Worm (Caenorhabditis elegans) whole organism, L3 larva: Measurements from ENCODE around the gene C30G4.4.

ENCODE experiments used
- ZK546.5 ChIP-seq: sonication (generic microtip); optimal IDR thresholded peaks from 2 replicates; lab custom pipeline; 2017; ENCODE audit warnings: missing biosample characterization, missing genetic modification characterization
- aly-2 ChIP-seq: fragments of 150-350 bp; optimal IDR thresholded peaks from 2 replicates; lab custom pipeline; 2014; ENCODE audit warnings: missing biosample characterization, missing genetic modification characterization
- ama-1 ChIP-seq: fragments of 150-350 bp; optimal IDR thresholded peaks from 2 replicates; lab custom pipeline; 2018
- ceh-16 ChIP-seq: sonication (generic microtip); optimal IDR thresholded peaks from 2 replicates; lab custom pipeline; 2017; ENCODE audit warnings: missing biosample characterization, missing genetic modification characterization
- ceh-82 ChIP-seq: fragments of 150-350 bp; optimal IDR thresholded peaks from 2 replicates; lab custom pipeline; 2014; ENCODE audit warnings: missing biosample characterization, missing genetic modification characterization
- ceh-9 ChIP-seq: sonication (generic microtip); optimal IDR thresholded peaks from 2 replicates; lab custom pipeline; 2018; ENCODE audit warnings: missing biosample characterization, missing genetic modification characterization
- daf-12 ChIP-seq: fragments of 150-350 bp; optimal IDR thresholded peaks from 2 replicates; lab custom pipeline; 2014; ENCODE audit warnings: missing biosample characterization, missing genetic modification reagents, missing genetic modification characterization
- elt-1 ChIP-seq: fragments of 150-350 bp; optimal IDR thresholded peaks from 2 replicates; lab custom pipeline; 2014; ENCODE audit warnings: missing biosample characterization, missing genetic modification characterization
- elt-3 ChIP-seq, 3 experiments: fragments of 150-350 bp in 1 of 3; sonication (generic microtip) in 2 of 3; optimal IDR thresholded peaks; 2 replicates in 2 of 3; 4 replicates in 1 of 3; lab custom pipeline; 2014 to 2017; ENCODE audit warnings: missing biosample characterization in 3 of 3, missing genetic modification characterization in 3 of 3
- fkh-10 ChIP-seq: sonication (generic microtip); optimal IDR thresholded peaks from 2 replicates; lab custom pipeline; 2017; ENCODE audit warnings: missing biosample characterization, missing genetic modification reagents, missing genetic modification characterization
- fos-1 ChIP-seq: fragments of 150-350 bp; optimal IDR thresholded peaks from 2 replicates; lab custom pipeline; 2014; ENCODE audit warnings: missing biosample characterization, missing genetic modification characterization
- hmg-11 ChIP-seq: sonication (generic microtip); optimal IDR thresholded peaks from 2 replicates; lab custom pipeline; 2016; ENCODE audit warnings: missing genetic modification characterization, missing compliant biosample characterization
- jun-1 ChIP-seq: fragments of 150-350 bp; optimal IDR thresholded peaks from 2 replicates; lab custom pipeline; 2014; ENCODE audit warnings: missing biosample characterization, missing genetic modification reagents, missing genetic modification characterization
- lin-15B ChIP-seq: fragments of 150-350 bp; optimal IDR thresholded peaks from 2 replicates; lab custom pipeline; 2014; ENCODE audit warnings: missing biosample characterization, missing genetic modification characterization
- lin-39 ChIP-seq: fragments of 150-350 bp; optimal IDR thresholded peaks from 2 replicates; lab custom pipeline; 2018; ENCODE audit warnings: missing biosample characterization, missing genetic modification reagents, missing genetic modification characterization
- mdl-1 ChIP-seq: fragments of 150-350 bp; optimal IDR thresholded peaks from 2 replicates; lab custom pipeline; 2014; ENCODE audit warnings: missing biosample characterization, missing genetic modification characterization
- mml-1 ChIP-seq: fragments of 150-350 bp; sonication (generic microtip); optimal IDR thresholded peaks from 3 replicates; lab custom pipeline; 2014; ENCODE audit warnings: missing biosample characterization, missing genetic modification characterization
- nfya-1 ChIP-seq: sonication (generic microtip); optimal IDR thresholded peaks from 2 replicates; lab custom pipeline; 2017; ENCODE audit warnings: missing genetic modification characterization, mild to moderate bottlenecking, missing compliant biosample characterization, antibody characterized with exemption, moderate library complexity; ENCODE audit not compliant: insufficient read depth
- nhr-11 ChIP-seq: fragments of 150-350 bp; optimal IDR thresholded peaks from 2 replicates; lab custom pipeline; 2014; ENCODE audit warnings: missing biosample characterization, missing genetic modification characterization
- nhr-23 ChIP-seq: fragments of 150-350 bp; optimal IDR thresholded peaks from 2 replicates; lab custom pipeline; 2014; ENCODE audit warnings: missing biosample characterization, missing genetic modification reagents, missing genetic modification characterization
- nhr-237 ChIP-seq: fragments of 150-350 bp; optimal IDR thresholded peaks from 2 replicates; lab custom pipeline; 2014; ENCODE audit warnings: missing biosample characterization, missing genetic modification characterization
- nhr-43 ChIP-seq: sonication (generic microtip); optimal IDR thresholded peaks from 2 replicates; lab custom pipeline; 2016; ENCODE audit warnings: mild to moderate bottlenecking, missing genetic modification characterization, missing compliant biosample characterization; ENCODE audit not compliant: poor library complexity, severe bottlenecking
- nhr-67 ChIP-seq: fragments of 150-350 bp; optimal IDR thresholded peaks from 2 replicates; lab custom pipeline; 2014; ENCODE audit warnings: missing biosample characterization, missing genetic modification characterization
- nhr-76 ChIP-seq: fragments of 150-350 bp; sonication (generic microtip); optimal IDR thresholded peaks from 5 replicates; lab custom pipeline; 2014; ENCODE audit warnings: missing biosample characterization, missing genetic modification characterization
- nhr-77 ChIP-seq: fragments of 150-350 bp; optimal IDR thresholded peaks from 2 replicates; lab custom pipeline; 2014; ENCODE audit warnings: missing biosample characterization, missing genetic modification characterization
- pha-4 ChIP-seq: fragments of 150-350 bp; optimal IDR thresholded peaks from 2 replicates; lab custom pipeline; 2014; ENCODE audit warnings: missing biosample characterization, missing genetic modification reagents, missing genetic modification characterization
- snpc-4 ChIP-seq: fragments of 150-350 bp; optimal IDR thresholded peaks from 2 replicates; lab custom pipeline; 2014; ENCODE audit warnings: missing biosample characterization, missing genetic modification characterization
- tbx-2 ChIP-seq: sonication (generic microtip); optimal IDR thresholded peaks from 2 replicates; lab custom pipeline; 2016; ENCODE audit warnings: mild to moderate bottlenecking, missing genetic modification characterization, missing compliant biosample characterization
- unc-39 ChIP-seq: sonication (generic microtip); optimal IDR thresholded peaks from 4 replicates; lab custom pipeline; 2017; ENCODE audit warnings: missing biosample characterization, missing genetic modification characterization
- unc-62 ChIP-seq: fragments of 150-350 bp; sonication (generic microtip); optimal IDR thresholded peaks from 4 replicates; lab custom pipeline; 2014; ENCODE audit warnings: missing biosample characterization, missing genetic modification reagents, missing genetic modification characterization
- zag-1 ChIP-seq: fragments of 150-350 bp; optimal IDR thresholded peaks from 2 replicates; lab custom pipeline; 2014; ENCODE audit warnings: missing biosample characterization, missing genetic modification characterization
- ztf-11 ChIP-seq: fragments of 150-350 bp; optimal IDR thresholded peaks from 2 replicates; lab custom pipeline; 2014; ENCODE audit warnings: missing biosample characterization, missing genetic modification characterization
- ztf-4 ChIP-seq: fragments of 150-350 bp; optimal IDR thresholded peaks from 2 replicates; lab custom pipeline; 2014; ENCODE audit warnings: missing biosample characterization, missing genetic modification characterization

Gene C30G4.4

DNA sequence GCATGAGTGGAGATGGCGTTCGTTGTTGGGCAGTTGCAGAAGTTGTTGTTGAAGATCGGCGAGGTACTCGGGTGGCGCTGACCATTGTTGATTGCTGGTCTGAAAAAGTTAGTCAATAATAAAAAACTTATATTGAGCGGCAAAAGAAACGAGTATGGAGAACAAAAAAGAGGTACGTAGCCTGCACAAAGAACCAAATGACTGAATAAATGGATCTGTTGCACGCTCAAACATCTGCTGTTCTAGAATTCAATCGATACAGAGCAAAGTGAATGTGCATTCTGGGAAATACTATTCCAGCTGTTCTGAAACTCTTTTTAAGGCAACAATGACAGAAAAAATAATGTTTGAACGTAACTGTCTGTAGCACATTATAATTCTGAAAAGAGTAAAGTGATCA lies 28.7 kb upstream of the C30G4.4 start, which contains the start of gene lido-2:
Gene lido-2 (minus strand): TSS at position 101 of the 400 bp plus-strand sequence.
- TF ChIP-seq tbx-2 (tag; lab: Kevin White, UChicago) (no peak), nhr-237 (no peak), zag-1 (tag; lab: Kevin White, UChicago) (no peak), pha-4 (no peak), ceh-9 (tag; lab: Kevin White, UChicago) (no peak), nhr-43 (tag; lab: Kevin White, UChicago) (no peak), ztf-11 (tag; lab: Kevin White, UChicago) (no peak), lin-15B (tag; lab: Kevin White, UChicago) (no peak), elt-3 (tag; optimal IDR thresholded peaks at IDR 0.05; lab: Kevin White, UChicago) (no peak), ceh-82 (tag; lab: Kevin White, UChicago) (no peak), nhr-77 (tag; lab: Kevin White, UChicago) (no peak), nhr-23 (no peak), nfya-1 (tag; lab: Kevin White, UChicago) (no peak), ZK546.5 (tag; lab: Kevin White, UChicago) (no peak), nhr-67 (tag; lab: Kevin White, UChicago) (no peak), unc-62 (GFP tag; lab: Kevin White, UChicago) (no peak), unc-39 (no peak), hmg-11 (tag; lab: Kevin White, UChicago) (no peak), jun-1 (no peak), fos-1 (tag; lab: Kevin White, UChicago) (no peak)

DNA sequence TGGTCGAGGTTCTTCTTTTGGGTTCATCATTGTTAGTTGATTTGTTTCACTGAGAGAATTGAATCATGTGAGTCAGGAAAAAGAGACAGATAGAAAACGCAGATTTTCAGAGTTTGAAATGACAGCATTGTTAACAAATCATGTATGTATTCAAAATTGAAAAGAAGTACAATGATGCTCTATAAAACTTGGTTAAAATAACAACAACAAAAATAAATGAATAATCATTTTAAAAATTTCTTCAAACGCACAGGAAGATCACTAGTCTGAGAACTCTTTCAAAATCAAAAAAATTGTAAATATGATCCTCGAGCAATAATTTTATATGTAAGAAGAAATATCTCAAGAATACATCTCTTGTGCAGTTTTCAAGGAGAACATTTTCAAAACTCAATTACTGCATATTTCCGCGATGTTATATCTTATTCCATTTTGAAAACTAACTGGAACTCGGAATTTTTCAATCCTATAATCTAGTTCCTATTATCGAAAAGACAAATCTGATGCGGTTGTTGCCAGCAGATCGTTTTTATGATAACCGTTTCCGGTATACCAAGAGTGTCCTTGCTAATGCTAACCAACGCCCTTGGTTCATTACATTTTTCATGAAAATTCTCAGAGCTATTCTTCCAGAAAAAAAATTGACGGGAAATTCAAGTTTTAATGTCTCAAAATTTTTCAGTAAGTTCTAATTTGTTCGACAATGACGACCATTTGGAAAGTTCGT lies 24.7 kb upstream of the C30G4.4 start, which contains the start of gene lido-1:
Gene lido-1 (minus strand): TSS at position 51 of the 727 bp plus-strand sequence.
- TF ChIP-seq elt-1 (peak; percentile 66), fkh-10 (no peak), snpc-4 (no peak)

DNA sequence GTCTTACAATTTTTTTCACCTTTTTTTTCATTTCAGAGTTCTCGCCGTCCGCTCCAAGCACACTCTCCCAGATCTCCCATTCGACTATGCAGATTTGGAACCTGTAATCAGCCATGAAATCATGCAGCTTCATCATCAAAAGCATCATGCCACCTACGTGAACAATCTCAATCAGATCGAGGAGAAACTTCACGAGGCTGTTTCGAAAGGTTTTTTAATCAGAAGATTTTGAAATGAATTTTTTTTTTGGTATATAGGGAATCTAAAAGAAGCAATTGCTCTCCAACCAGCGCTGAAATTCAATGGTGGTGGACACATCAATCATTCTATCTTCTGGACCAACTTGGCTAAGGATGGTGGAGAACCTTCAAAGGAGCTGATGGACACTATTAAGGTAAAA lies 21.2 kb upstream of the C30G4.4 start, which contains the start of gene C08A9.3:
Gene C08A9.3 (minus strand): TSS at position 101 of the 400 bp plus-strand sequence.
- no peak for TF ChIP-seq nhr-76 (tag; lab: Kevin White, UChicago)
- no peak for TF ChIP-seq daf-12 (tag; lab: Kevin White, UChicago)
- no peak for TF ChIP-seq hmg-11 (tag; lab: Kevin White, UChicago)
- no peak for TF ChIP-seq ceh-9 (tag; lab: Kevin White, UChicago)
- TF ChIP-seq fos-1 (tag; lab: Kevin White, UChicago): no peak
- no peak for TF ChIP-seq nhr-23
- no peak for TF ChIP-seq mml-1 (tag; lab: Kevin White, UChicago)
- no peak for TF ChIP-seq ztf-4
- TF ChIP-seq nhr-11: no peak
- TF ChIP-seq nhr-43 (tag; lab: Kevin White, UChicago): no peak
- TF ChIP-seq ceh-16 (tag; lab: Kevin White, UChicago): no peak
- no peak for TF ChIP-seq ama-1 (lab: Kevin White, UChicago)
- TF ChIP-seq pha-4: no peak
- TF ChIP-seq mdl-1 (tag; lab: Kevin White, UChicago): no peak
- no peak for TF ChIP-seq jun-1
- TF ChIP-seq aly-2 (tag; lab: Kevin White, UChicago): no peak
- TF ChIP-seq nhr-237: no peak

DNA sequence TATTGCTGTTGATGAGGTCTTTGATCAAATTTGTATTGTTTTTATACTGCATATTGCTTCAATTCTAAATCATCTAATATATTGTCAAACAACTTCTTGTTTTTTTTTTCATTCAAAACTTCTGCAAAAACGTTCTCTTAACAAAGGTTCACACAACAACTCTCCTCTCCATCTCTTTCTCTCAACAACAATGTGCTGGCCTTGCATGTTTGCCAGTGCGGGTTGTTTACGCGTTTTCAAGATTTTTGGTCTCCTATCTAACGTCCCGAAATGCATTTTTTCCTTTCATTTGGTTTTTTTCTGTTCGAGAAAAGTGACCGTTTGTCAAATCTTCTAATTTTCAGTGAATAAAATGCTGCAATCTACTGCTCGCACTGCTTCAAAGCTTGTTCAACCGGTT lies 20.4 kb upstream of the C30G4.4 start, which contains the start of gene sod-3:
Gene sod-3 (plus strand): TSS at position 338 of the 400 bp plus-strand sequence.
- TF ChIP-seq lin-39 (tag; lab: Kevin White, UChicago) (peak; percentile 15), ama-1 (lab: Kevin White, UChicago) (no peak), pha-4 (peak; percentile 57), elt-3 (tag; optimal IDR thresholded peaks at IDR 0.05; lab: Kevin White, UChicago) (no peak)
